Worm (Caenorhabditis elegans): ENCODE measurements around the gene C25F9.13.

C25F9.13 gene

ce11 chrV:19417836-19418235 lies 19.1 kb upstream of the C25F9.13 start, which contains the start of gene C25F9.15:
Gene C25F9.15, plus strand, starts transcription at chrV:19418136.
- TF ChIP-seq fos-1 (tag; optimal IDR thresholded peaks at IDR 0.05) = peak; percentile 40
- no peak for TF ChIP-seq lin-39 (tag; optimal IDR thresholded peaks at IDR 0.05)
- TF ChIP-seq zag-1 (tag; optimal IDR thresholded peaks at IDR 0.05) = no peak
- TF ChIP-seq lsy-2 (tag; optimal IDR thresholded peaks at IDR 0.05) = no peak

- TF ChIP-seq unc-39 (tag; optimal IDR thresholded peaks at IDR 0.05) (no peak), fos-1 (tag; optimal IDR thresholded peaks at IDR 0.05) (peak; percentile 59), zag-1 (tag; optimal IDR thresholded peaks at IDR 0.05) (no peak), aly-2 (tag; optimal IDR thresholded peaks at IDR 0.05) (no peak)
Observed at ce11 chrV:19416475-19416874, 17.7 kb upstream of the C25F9.13 start, which contains the start of the genes C25F9.4 and C25F9.9. Gene C25F9.4, minus strand, starts transcription at chrV:19416575. Gene C25F9.9, plus strand, starts transcription at chrV:19416611.

- TF ChIP-seq alr-1 (tag; optimal IDR thresholded peaks at IDR 0.05) = no peak
- TF ChIP-seq fos-1 (tag; optimal IDR thresholded peaks at IDR 0.05) = peak; percentile 83
Observed at ce11 chrV:19410663-19411062, 11.9 kb upstream of the C25F9.13 start, which contains the start of gene C25F9.5. Gene C25F9.5, minus strand, starts transcription at chrV:19410857.

ce11 chrV:19405276-19405815 lies 6.6 kb upstream of the C25F9.13 start, which contains the start of the genes C25F9.6 and C25F9.10:
Gene C25F9.6, minus strand, starts transcription at chrV:19405326.
Gene C25F9.10, plus strand, starts transcription at chrV:19405729.
- TF ChIP-seq gmeb-1 (tag; optimal IDR thresholded peaks at IDR 0.05) = peak; percentile 42
- TF ChIP-seq sem-4 (tag; optimal IDR thresholded peaks at IDR 0.05) = no peak
- TF ChIP-seq nhr-77 (tag; optimal IDR thresholded peaks at IDR 0.05) = no peak
- no peak for TF ChIP-seq lin-39 (tag; optimal IDR thresholded peaks at IDR 0.05)
- no peak for TF ChIP-seq unc-62 (GFP tag; optimal IDR thresholded peaks at IDR 0.05)
- TF ChIP-seq fos-1 (tag; optimal IDR thresholded peaks at IDR 0.05) = peak; percentile 63
- TF ChIP-seq ztf-11 (tag; optimal IDR thresholded peaks at IDR 0.05) = no peak

ce11 chrV:19403619-19404018 lies 4.8 kb upstream of the C25F9.13 start:
- TF ChIP-seq lsy-2 (tag; optimal IDR thresholded peaks at IDR 0.05) = no peak
- TF ChIP-seq elt-1 (tag; optimal IDR thresholded peaks at IDR 0.05) = no peak
- TF ChIP-seq nhr-23 (tag; optimal IDR thresholded peaks at IDR 0.05) = no peak
- no peak for TF ChIP-seq sem-4 (tag; optimal IDR thresholded peaks at IDR 0.05)
- TF ChIP-seq nhr-129 (tag; optimal IDR thresholded peaks at IDR 0.05) = no peak
- TF ChIP-seq unc-39 (tag; optimal IDR thresholded peaks at IDR 0.05) = no peak
- no peak for TF ChIP-seq Y55F3AM.14 (GFP tag; optimal IDR thresholded peaks at IDR 0.05)
- no peak for TF ChIP-seq lin-39 (tag; optimal IDR thresholded peaks at IDR 0.05)
- no peak for TF ChIP-seq nhr-21 (tag; optimal IDR thresholded peaks at IDR 0.05)
- TF ChIP-seq dmd-4 (tag; optimal IDR thresholded peaks at IDR 0.05) = no peak
- no peak for TF ChIP-seq blmp-1 (tag; optimal IDR thresholded peaks at IDR 0.05; ENCODE audit: insufficient read depth)
- TF ChIP-seq egl-27 (tag; optimal IDR thresholded peaks at IDR 0.05) = no peak
- TF ChIP-seq sma-3 (GFP tag; optimal IDR thresholded peaks at IDR 0.05) = no peak
- no peak for TF ChIP-seq ztf-4 (tag; optimal IDR thresholded peaks at IDR 0.05)
- no peak for TF ChIP-seq snpc-4 (tag; optimal IDR thresholded peaks at IDR 0.05)
- no peak for TF ChIP-seq gmeb-1 (tag; optimal IDR thresholded peaks at IDR 0.05)
- no peak for TF ChIP-seq fos-1 (tag; optimal IDR thresholded peaks at IDR 0.05)

- TF ChIP-seq mdl-1 (tag; optimal IDR thresholded peaks at IDR 0.05) (no peak), peb-1 (tag; optimal IDR thresholded peaks at IDR 0.05) (no peak), nhr-23 (tag; optimal IDR thresholded peaks at IDR 0.05) (no peak), nhr-237 (tag; optimal IDR thresholded peaks at IDR 0.05) (no peak), ztf-4 (tag; optimal IDR thresholded peaks at IDR 0.05) (no peak), ama-1 (optimal IDR thresholded peaks at IDR 0.05) (no peak), ztf-11 (tag; optimal IDR thresholded peaks at IDR 0.05) (no peak), nhr-77 (tag; optimal IDR thresholded peaks at IDR 0.05) (no peak), lin-11 (tag; optimal IDR thresholded peaks at IDR 0.05) (no peak), nhr-12 (tag; optimal IDR thresholded peaks at IDR 0.05) (no peak), lin-13 (GFP tag; optimal IDR thresholded peaks at IDR 0.05) (no peak), aly-2 (tag; optimal IDR thresholded peaks at IDR 0.05) (no peak), ZK546.5 (tag; optimal IDR thresholded peaks at IDR 0.05) (no peak)
Observed at ce11 chrV:19402855-19403254, 4.1 kb upstream of the C25F9.13 start, which contains the start of gene C25F9.12. Gene C25F9.12, minus strand, starts transcription at chrV:19402955.
